Fruit fly (Drosophila melanogaster) whole organism, embryonic: ENCODE measurements around the gene GlyRS.

Experiments used
- Adf1 ChIP-seq: fragments of 200-800 bp; sonication (Bioruptor generic); IDR thresholded peaks from 2 replicates; pipeline ENCODE4 v1.3.6; 2022; ENCODE audit warnings: missing biosample characterization, missing genetic modification characterization
- Blimp-1 ChIP-seq: fragments of 200-800 bp; sonication (Bioruptor generic); optimal IDR thresholded peaks from 3 replicates; lab custom pipeline; 2018; ENCODE audit warnings: missing biosample characterization, missing genetic modification characterization, mild to moderate bottlenecking, moderate library complexity, missing genetic modification reagents
- BtbVII ChIP-seq: fragments of 200-800 bp; sonication (Bioruptor generic); optimal IDR thresholded peaks from 3 replicates; lab custom pipeline; 2017; ENCODE audit warnings: missing biosample characterization, mild to moderate bottlenecking, missing genetic modification characterization
- C15 ChIP-seq: fragments of 200-800 bp; sonication (Bioruptor generic); IDR thresholded peaks from 3 replicates; pipeline ENCODE4 v1.3.6; 2022; ENCODE audit warnings: missing biosample characterization, missing genetic modification characterization
- CG10431 ChIP-seq: fragments of 200-800 bp; sonication (Bioruptor generic); optimal IDR thresholded peaks from 3 replicates; lab custom pipeline; 2018; ENCODE audit warnings: missing biosample characterization, mild to moderate bottlenecking, missing genetic modification characterization
- CG12104 ChIP-seq: fragments of 200-800 bp; sonication (Bioruptor generic); optimal IDR thresholded peaks from 3 replicates; lab custom pipeline; 2016; ENCODE audit warnings: missing biosample characterization, missing genetic modification characterization
- CG12744 ChIP-seq: fragments of 200-800 bp; sonication (Bioruptor generic); optimal IDR thresholded peaks from 2 replicates; lab custom pipeline; 2016; ENCODE audit warnings: missing biosample characterization, missing genetic modification characterization
- CG13775 ChIP-seq: fragments of 200-800 bp; sonication (Bioruptor generic); optimal IDR thresholded peaks from 3 replicates; lab custom pipeline; 2017; ENCODE audit warnings: missing biosample characterization, mild to moderate bottlenecking, missing genetic modification characterization
- CG14965 ChIP-seq: fragments of 200-800 bp; sonication (Bioruptor generic); optimal IDR thresholded peaks from 2 replicates; lab custom pipeline; 2016; ENCODE audit warnings: missing biosample characterization, missing genetic modification characterization, borderline replicate concordance
- CG1603 ChIP-seq: fragments of 200-800 bp; sonication (Bioruptor generic); optimal IDR thresholded peaks from 2 replicates; lab custom pipeline; 2019; ENCODE audit warnings: missing biosample characterization, mild to moderate bottlenecking, missing genetic modification characterization, moderate library complexity
- CG17186 ChIP-seq: fragments of 200-800 bp; sonication (Bioruptor generic); optimal IDR thresholded peaks from 3 replicates; lab custom pipeline; 2017; ENCODE audit warnings: missing biosample characterization, missing genetic modification reagents, missing genetic modification characterization
- CG17912 ChIP-seq: fragments of 200-800 bp; sonication (Bioruptor generic); optimal IDR thresholded peaks from 2 replicates; lab custom pipeline; 2018; ENCODE audit warnings: missing biosample characterization, mild to moderate bottlenecking, missing genetic modification characterization
- CG4328 ChIP-seq: fragments of 200-800 bp; sonication (Bioruptor generic); optimal IDR thresholded peaks from 3 replicates; lab custom pipeline; 2017; ENCODE audit warnings: missing biosample characterization, missing genetic modification reagents, missing genetic modification characterization
- CG8924 ChIP-seq: fragments of 200-800 bp; optimal IDR thresholded peaks from 3 replicates; lab custom pipeline; 2019; ENCODE audit warnings: missing biosample characterization, mild to moderate bottlenecking, missing genetic modification characterization, moderate library complexity
- CG9727 ChIP-seq: fragments of 200-800 bp; sonication (Bioruptor generic); optimal IDR thresholded peaks from 3 replicates; lab custom pipeline; 2017; ENCODE audit warnings: missing biosample characterization, mild to moderate bottlenecking, missing genetic modification characterization
- CG9797 ChIP-seq: fragments of 200-800 bp; sonication (Bioruptor generic); optimal IDR thresholded peaks from 3 replicates; lab custom pipeline; 2018; ENCODE audit warnings: missing biosample characterization, mild to moderate bottlenecking, missing genetic modification characterization
- CG9876 ChIP-seq: fragments of 200-800 bp; sonication (Bioruptor generic); optimal IDR thresholded peaks from 2 replicates; lab custom pipeline; 2016; ENCODE audit warnings: missing biosample characterization, missing genetic modification characterization
- D ChIP-seq, 2 experiments: fragments of 200-800 bp in 1 of 2; fragments of >200 bp in 1 of 2; sonication (Bioruptor generic) in 1 of 2; optimal IDR thresholded peaks; 2 replicates in 1 of 2; 3 replicates in 1 of 2; lab custom pipeline; 2017; ENCODE audit warnings: mild to moderate bottlenecking in 1 of 2, missing biosample characterization in 1 of 2, missing genetic modification characterization in 1 of 2, missing genetic modification reagents in 1 of 2
- ERR ChIP-seq: fragments of 200-800 bp; sonication (Bioruptor generic); optimal IDR thresholded peaks from 2 replicates; lab custom pipeline; 2016; ENCODE audit warnings: missing biosample characterization, missing genetic modification characterization
- Eip74EF ChIP-seq, 2 experiments: fragments of 200-800 bp in 1 of 2; fragments of >200 bp in 1 of 2; sonication (Bioruptor generic) in 1 of 2; optimal IDR thresholded peaks; 2 replicates each; lab custom pipeline; 2017 to 2019; ENCODE audit warnings: missing biosample characterization in 2 of 2, missing genetic modification characterization in 2 of 2, mild to moderate bottlenecking in 1 of 2, moderate library complexity in 1 of 2
- H2.0 ChIP-seq: fragments of 200-800 bp; sonication (Bioruptor generic); IDR thresholded peaks from 2 replicates; pipeline ENCODE4 v1.3.6; 2022; ENCODE audit warnings: missing biosample characterization, missing genetic modification characterization
- Hand ChIP-seq: fragments of 200-800 bp; sonication (Bioruptor generic); optimal IDR thresholded peaks from 2 replicates; lab custom pipeline; 2017; ENCODE audit warnings: mild to moderate bottlenecking, missing biosample characterization, missing genetic modification reagents, missing genetic modification characterization
- HmgD ChIP-seq: fragments of 200-800 bp; sonication (Bioruptor generic); optimal IDR thresholded peaks from 3 replicates; lab custom pipeline; 2016; ENCODE audit warnings: missing biosample characterization, missing genetic modification characterization
- HmgZ ChIP-seq: fragments of 200-800 bp; sonication (Bioruptor generic); optimal IDR thresholded peaks from 2 replicates; lab custom pipeline; 2018; ENCODE audit warnings: missing biosample characterization, mild to moderate bottlenecking, missing genetic modification characterization
- Hr3 ChIP-seq: fragments of 200-800 bp; sonication (Bioruptor generic); optimal IDR thresholded peaks from 3 replicates; lab custom pipeline; 2016; ENCODE audit warnings: missing biosample characterization, missing genetic modification characterization
- Hsf ChIP-seq: fragments of 200-800 bp; sonication (Bioruptor generic); optimal IDR thresholded peaks from 3 replicates; lab custom pipeline; 2016; ENCODE audit warnings: missing biosample characterization, missing genetic modification characterization
- Mes4 ChIP-seq: fragments of 200-800 bp; sonication (Bioruptor generic); optimal IDR thresholded peaks from 2 replicates; lab custom pipeline; 2016; ENCODE audit warnings: missing biosample characterization, missing genetic modification characterization
- Six4 ChIP-seq: fragments of 200-800 bp; sonication (Bioruptor generic); optimal IDR thresholded peaks from 2 replicates; lab custom pipeline; 2016; ENCODE audit warnings: missing biosample characterization, missing genetic modification characterization
- Sox102F ChIP-seq: fragments of 200-800 bp; sonication (Bioruptor generic); optimal IDR thresholded peaks from 2 replicates; lab custom pipeline; 2018; ENCODE audit warnings: missing biosample characterization, mild to moderate bottlenecking, missing genetic modification characterization, moderate library complexity
- Spps ChIP-seq: fragments of 200-800 bp; sonication (Bioruptor generic); optimal IDR thresholded peaks from 2 replicates; lab custom pipeline; 2018; ENCODE audit warnings: missing biosample characterization, mild to moderate bottlenecking, missing genetic modification characterization
- YL-1 ChIP-seq: fragments of 200-800 bp; sonication (Bioruptor generic); optimal IDR thresholded peaks from 3 replicates; lab custom pipeline; 2017; ENCODE audit warnings: missing biosample characterization, mild to moderate bottlenecking, missing genetic modification characterization
- al ChIP-seq: fragments of 200-800 bp; sonication (Bioruptor generic); IDR thresholded peaks from 2 replicates; pipeline ENCODE4 v1.3.6; 2022; ENCODE audit warnings: missing biosample characterization, missing genetic modification characterization
- amos ChIP-seq: fragments of 200-800 bp; sonication (Bioruptor generic); IDR thresholded peaks from 2 replicates; pipeline ENCODE4 v1.3.6; 2022; ENCODE audit warnings: missing biosample characterization, missing genetic modification characterization; ENCODE audit not compliant: partially characterized antibody
- cato ChIP-seq: fragments of 200-800 bp; sonication (Bioruptor generic); optimal IDR thresholded peaks from 2 replicates; lab custom pipeline; 2016; ENCODE audit warnings: missing biosample characterization, missing genetic modification characterization, borderline replicate concordance
- croc ChIP-seq: fragments of 200-800 bp; sonication (Bioruptor generic); conservative IDR thresholded peaks from 3 replicates; pipeline ENCODE4 v1.3.6; 2022; ENCODE audit warnings: missing biosample characterization, missing genetic modification characterization
- dmrt99B ChIP-seq: fragments of 200-800 bp; sonication (Bioruptor generic); optimal IDR thresholded peaks from 2 replicates; lab custom pipeline; 2018; ENCODE audit warnings: missing biosample characterization, mild to moderate bottlenecking, missing genetic modification characterization, moderate library complexity
- hkb ChIP-seq, 2 experiments: fragments of 200-800 bp in 1 of 2; fragments of >200 bp in 1 of 2; sonication (Bioruptor generic) in 1 of 2; IDR thresholded peaks in 1 of 2; optimal IDR thresholded peaks in 1 of 2; 2 replicates each; pipeline versions ENCODE4 v1.3.6 to Lab custom; 2017 to 2022; ENCODE audit warnings: missing biosample characterization in 1 of 2, missing genetic modification characterization in 1 of 2
- inv ChIP-seq: fragments of 200-800 bp; sonication (Bioruptor generic); IDR thresholded peaks from 2 replicates; pipeline ENCODE4 v1.3.6; 2022; ENCODE audit warnings: missing biosample characterization, missing genetic modification characterization; ENCODE audit not compliant: partially characterized antibody
- lola ChIP-seq, 3 experiments: fragments of >200 bp in 2 of 3; fragments of 200-800 bp in 1 of 3; sonication (Bioruptor generic) in 1 of 3; optimal IDR thresholded peaks; 2 replicates each; lab custom pipeline; 2017 to 2019; ENCODE audit warnings: missing biosample characterization in 3 of 3, missing genetic modification characterization in 3 of 3, mild to moderate bottlenecking in 1 of 3, moderate library complexity in 1 of 3
- lov ChIP-seq, 2 experiments: fragments of 200-800 bp in 1 of 2; fragments of >200 bp in 1 of 2; sonication (Bioruptor generic) in 1 of 2; IDR thresholded peaks in 1 of 2; optimal IDR thresholded peaks in 1 of 2; 2 replicates in 1 of 2; 3 replicates in 1 of 2; pipeline versions ENCODE4 v1.3.6 to Lab custom; 2017 to 2022; ENCODE audit warnings: missing biosample characterization in 1 of 2, missing genetic modification characterization in 1 of 2
- nom ChIP-seq: fragments of 200-800 bp; sonication (Bioruptor generic); optimal IDR thresholded peaks from 2 replicates; lab custom pipeline; 2017; ENCODE audit warnings: missing biosample characterization, missing genetic modification characterization, mild to moderate bottlenecking, moderate library complexity, missing genetic modification reagents
- prd ChIP-seq, 3 experiments: fragments of >200 bp in 2 of 3; fragments of 200-800 bp in 1 of 3; sonication (Bioruptor generic) in 1 of 3; optimal IDR thresholded peaks in 2 of 3; IDR thresholded peaks in 1 of 3; 2 replicates in 2 of 3; 3 replicates in 1 of 3; pipeline versions ENCODE4 v1.3.6 to Lab custom; 2017 to 2022; ENCODE audit warnings: missing biosample characterization in 1 of 3, missing genetic modification characterization in 1 of 3
- psq ChIP-seq: fragments of 200-800 bp; sonication (Bioruptor generic); optimal IDR thresholded peaks from 2 replicates; lab custom pipeline; 2017; ENCODE audit warnings: missing biosample characterization, missing genetic modification characterization
- stc ChIP-seq: fragments of 200-800 bp; sonication (Bioruptor generic); IDR thresholded peaks from 2 replicates; pipeline ENCODE4 v1.3.6; 2022; ENCODE audit warnings: missing biosample characterization, missing genetic modification characterization
- ttk ChIP-seq: fragments of 200-800 bp; sonication (Bioruptor generic); IDR thresholded peaks from 2 replicates; pipeline ENCODE4 v2.1.2; 2022; ENCODE audit warnings: missing biosample characterization, missing genetic modification characterization
- zfh2 ChIP-seq: fragments of 200-800 bp; sonication (Bioruptor generic); optimal IDR thresholded peaks from 2 replicates; lab custom pipeline; 2016; ENCODE audit warnings: missing biosample characterization, missing genetic modification characterization

GlyRS gene

dm6 chr3L:15094589-15095288, at the start of gene GlyRS, which contains the start of the genes sstn and Plp (continued):
- TF ChIP-seq C15 (no peak), CG9797 (GFP tag; lab: Kevin White, UChicago) (peak; percentile 5), croc (GFP tag; lab: Robert Waterston, UW) (no peak), CG17912 (no peak), Blimp-1 (GFP tag; lab: Kevin White, UChicago) (peak; percentile 40), ttk (GFP tag; lab: Robert Waterston, UW) (no peak), dmrt99B (tag; lab: Kevin White, UChicago) (peak; percentile 23), BtbVII (no peak), HmgZ (peak; percentile 7), ERR (no peak), amos (peak; percentile 61), Spps (tag; lab: Kevin White, UChicago) (no peak), YL-1 (GFP tag; lab: Kevin White, UChicago) (peak; percentile 42), CG1603 (tag; lab: Kevin White, UChicago) (no peak), D (optimal IDR thresholded peaks at IDR 0.05; lab: Kevin White, UChicago) (no peak), D (GFP tag; optimal IDR thresholded peaks at IDR 0.05; lab: Kevin White, UChicago) (peak; percentile 27), al (GFP tag; lab: Robert Waterston, UW) (no peak), Sox102F (GFP tag; lab: Kevin White, UChicago) (no peak), lola (GFP tag; optimal IDR thresholded peaks at IDR 0.05; lab: Kevin White, UChicago) (peak in 1 of 3 experiments; percentile 40), Six4 (GFP tag; lab: Kevin White, UChicago) (no peak), lov (optimal IDR thresholded peaks at IDR 0.05; lab: Kevin White, UChicago) (no peak), lov (GFP tag; IDR thresholded peaks at IDR 0.05; lab: Robert Waterston, UW) (no peak), CG10431 (GFP tag; lab: Kevin White, UChicago) (peak; percentile 7), inv (GFP tag; lab: Robert Waterston, UW) (peak; percentile 49), Adf1 (peak; percentile 13; the same call in 1 of the 2 replicates), Mes4 (GFP tag; lab: Kevin White, UChicago) (no peak), CG8924 (tag; lab: Kevin White, UChicago) (peak; percentile 29), CG4328 (GFP tag; lab: Kevin White, UChicago) (no peak), CG13775 (peak; percentile 42), nom (GFP tag; lab: Kevin White, UChicago) (no peak), CG14965 (no peak), zfh2 (GFP tag; lab: Kevin White, UChicago) (peak; percentile 14), CG17186 (GFP tag; lab: Kevin White, UChicago) (no peak), stc (GFP tag; lab: Robert Waterston, UW) (no peak), psq (GFP tag; lab: Kevin White, UChicago) (no peak), Hsf (GFP tag; lab: Kevin White, UChicago) (peak; percentile 5), CG12104 (GFP tag; lab: Kevin White, UChicago) (peak; percentile 39), CG9727 (GFP tag; lab: Kevin White, UChicago) (peak; percentile 17), CG9876 (GFP tag; lab: Kevin White, UChicago) (no peak), CG12744 (GFP tag; lab: Kevin White, UChicago) (no peak), prd (optimal IDR thresholded peaks at IDR 0.05; lab: Kevin White, UChicago) (no peak), prd (GFP tag; IDR thresholded peaks at IDR 0.05; lab: Robert Waterston, UW) (no peak), cato (GFP tag; lab: Kevin White, UChicago) (no peak), HmgD (GFP tag; lab: Kevin White, UChicago) (no peak), hkb (optimal IDR thresholded peaks at IDR 0.05; lab: Kevin White, UChicago) (no peak), hkb (GFP tag; IDR thresholded peaks at IDR 0.05; lab: Robert Waterston, UW) (no peak), H2.0 (GFP tag; lab: Robert Waterston, UW) (no peak), Eip74EF (GFP tag; optimal IDR thresholded peaks at IDR 0.05; lab: Kevin White, UChicago) (no peak), Hand (no peak), Hr3 (GFP tag; lab: Kevin White, UChicago) (peak; percentile 51)
